Worm (Caenorhabditis elegans): Measurements from ENCODE around the gene W04G3.11.

The W04G3.11 gene

DNA sequence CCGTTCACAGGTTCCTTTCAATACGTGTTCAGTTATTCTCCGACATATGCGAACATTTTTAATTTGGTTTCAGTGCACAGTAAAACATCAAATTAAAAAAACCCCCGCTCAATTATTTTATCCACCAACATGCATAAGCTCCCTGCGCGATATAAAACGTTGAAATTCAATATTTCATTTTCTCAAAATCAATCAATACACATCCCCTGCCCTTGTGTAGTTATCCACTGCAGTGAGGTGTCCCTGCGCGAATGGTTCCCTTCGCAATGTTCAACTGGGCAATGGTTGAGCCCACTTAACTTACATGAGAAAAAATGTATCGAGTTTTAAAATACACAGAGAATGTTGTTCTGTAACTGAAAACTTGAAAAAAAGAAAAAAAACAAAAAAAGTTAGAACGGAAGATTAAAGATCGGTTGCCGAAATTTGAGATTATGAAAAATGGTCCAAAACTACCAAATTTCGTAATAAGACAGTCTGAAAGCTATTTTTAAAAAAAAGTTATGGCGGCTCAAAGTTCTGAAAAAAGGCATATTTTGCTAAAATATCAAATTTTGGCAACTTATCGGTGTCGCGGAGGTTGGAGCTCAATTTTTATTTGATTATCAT, 5.1 kb downstream of the W04G3.11 start (continued):
- TF ChIP-seq lin-1 (GFP tag; IDR thresholded peaks at IDR 0.05), result peak; percentile 97
- TF ChIP-seq D1046.2 (GFP tag; IDR thresholded peaks at IDR 0.05), result peak; percentile 94
- TF ChIP-seq nhr-25 (tag; optimal IDR thresholded peaks at IDR 0.05; ENCODE audit: borderline replicate concordance, insufficient read depth), result peak; percentile 98
- TF ChIP-seq dmd-6 (GFP tag; IDR thresholded peaks at IDR 0.05), result peak; percentile 99
- TF ChIP-seq nhr-41 (GFP tag; IDR thresholded peaks at IDR 0.05), result peak; percentile 91
- peak; percentile 97 for TF ChIP-seq tag-97 (GFP tag; IDR thresholded peaks at IDR 0.05)
- TF ChIP-seq zfp-3 (GFP tag; conservative IDR thresholded peaks at IDR 0.05), result peak; percentile 98
- TF ChIP-seq lin-39 (tag; optimal IDR thresholded peaks at IDR 0.05), result peak; percentile 100
- peak; percentile 24 for TF ChIP-seq daf-12 (tag; optimal IDR thresholded peaks at IDR 0.05)
- TF ChIP-seq tra-1 (GFP tag; IDR thresholded peaks at IDR 0.05), result peak; percentile 98
- TF ChIP-seq ztf-7 (tag; optimal IDR thresholded peaks at IDR 0.05), result peak; percentile 95
- peak; percentile 98 for TF ChIP-seq mxl-3 (GFP tag; optimal IDR thresholded peaks at IDR 0.05)
- TF ChIP-seq arid-1 (GFP tag; conservative IDR thresholded peaks at IDR 0.05), result peak; percentile 96
- TF ChIP-seq unc-62 (GFP tag; optimal IDR thresholded peaks at IDR 0.05 in 1 of 2), result peak; percentile 72 to 100
- TF ChIP-seq unc-62 (tag; optimal IDR thresholded peaks at IDR 0.05), result peak; percentile 69
- TF ChIP-seq mes-2 (tag; optimal IDR thresholded peaks at IDR 0.05; ENCODE audit: poor library complexity, severe bottlenecking), result peak; percentile 98
- peak; percentile 99 for TF ChIP-seq daf-19 (GFP tag; conservative IDR thresholded peaks at IDR 0.05)
- peak; percentile 28 for TF ChIP-seq ceh-62 (tag; optimal IDR thresholded peaks at IDR 0.05)
- TF ChIP-seq nhr-102 (tag; optimal IDR thresholded peaks at IDR 0.05), result peak; percentile 100
- TF ChIP-seq mep-1 (tag; optimal IDR thresholded peaks at IDR 0.05), result peak; percentile 100
- TF ChIP-seq Y75B8A.6 (GFP tag; IDR thresholded peaks at IDR 0.05), result peak; percentile 94
- TF ChIP-seq daf-16 (GFP tag; optimal IDR thresholded peaks at IDR 0.05), result peak; percentile 97 to 99
- TF ChIP-seq daf-16 (tag; optimal IDR thresholded peaks at IDR 0.05), result peak; percentile 98
- peak; percentile 100 for TF ChIP-seq fkh-10 (GFP tag; optimal IDR thresholded peaks at IDR 0.05)
- TF ChIP-seq snpc-4 (tag; optimal IDR thresholded peaks at IDR 0.05), result peak; percentile 31
- TF ChIP-seq gei-8 (GFP tag; optimal IDR thresholded peaks at IDR 0.05), result peak; percentile 95
- peak; percentile 99 for TF ChIP-seq saeg-2 (GFP tag; IDR thresholded peaks at IDR 0.05)
- TF ChIP-seq dmd-8 (GFP tag; IDR thresholded peaks at IDR 0.05), result peak; percentile 90
- peak; percentile 99 for TF ChIP-seq duxl-1 (tag; optimal IDR thresholded peaks at IDR 0.05; ENCODE audit: poor library complexity)
- peak; percentile 82 for TF ChIP-seq dpl-1 (GFP tag; optimal IDR thresholded peaks at IDR 0.05)
- TF ChIP-seq set-16 (GFP tag; IDR thresholded peaks at IDR 0.05), result no peak
- peak; percentile 99 for TF ChIP-seq nhr-6 (tag; optimal IDR thresholded peaks at IDR 0.05)
- TF ChIP-seq snpc-1.2 (GFP tag; IDR thresholded peaks at IDR 0.05), result peak; percentile 80
- peak; percentile 93; the same call in 1 of the 2 replicates for TF ChIP-seq daf-8 (GFP tag; IDR thresholded peaks at IDR 0.05)
- peak; percentile 99 for TF ChIP-seq php-3 (GFP tag; IDR thresholded peaks at IDR 0.05)
- TF ChIP-seq mxl-2 (GFP tag; conservative IDR thresholded peaks at IDR 0.05), result peak; percentile 91
- peak; percentile 93 for TF ChIP-seq skn-1 (tag; optimal IDR thresholded peaks at IDR 0.05)
- TF ChIP-seq unc-39 (tag; optimal IDR thresholded peaks at IDR 0.05), result peak; percentile 94
- TF ChIP-seq ceh-82 (tag; optimal IDR thresholded peaks at IDR 0.05), result peak; percentile 90
- peak; percentile 99 for TF ChIP-seq ctbp-1 (GFP tag; IDR thresholded peaks at IDR 0.05)
- peak; percentile 100 for TF ChIP-seq nhr-77 (tag; optimal IDR thresholded peaks at IDR 0.05)
- TF ChIP-seq R02D3.7 (tag; optimal IDR thresholded peaks at IDR 0.05), result peak; percentile 36
- peak; percentile 100 for TF ChIP-seq rbr-2 (tag; optimal IDR thresholded peaks at IDR 0.05)
- peak; percentile 72 for TF ChIP-seq lim-7 (GFP tag; IDR thresholded peaks at IDR 0.05)
- peak; percentile 94 for TF ChIP-seq lir-3 (tag; optimal IDR thresholded peaks at IDR 0.05)
- TF ChIP-seq egl-27 (tag; optimal IDR thresholded peaks at IDR 0.05), result peak; percentile 97
- TF ChIP-seq F10B5.3 (tag; optimal IDR thresholded peaks at IDR 0.05), result peak; percentile 98
- peak; percentile 99 for TF ChIP-seq lin-29 (GFP tag; IDR thresholded peaks at IDR 0.05)
- TF ChIP-seq Y5F2A.4 (GFP tag; optimal IDR thresholded peaks at IDR 0.05), result peak; percentile 98
- peak; percentile 100 for TF ChIP-seq zag-1 (tag; optimal IDR thresholded peaks at IDR 0.05)
- peak; percentile 98 for TF ChIP-seq nhr-237 (tag; optimal IDR thresholded peaks at IDR 0.05)

All from whole organism, L4 larva.